Fruit fly (Drosophila melanogaster) S2 (cell line): ENCODE data around the gene CG13473.

Source experiments
- CG8478 ChIP-seq: fragments of >200 bp; optimal IDR thresholded peaks from 2 replicates; lab custom pipeline; 2018
- CTCF ChIP-seq, 2 experiments: fragments of >200 bp; optimal IDR thresholded peaks; 2 replicates each; lab custom pipeline; 2018

DNA sequence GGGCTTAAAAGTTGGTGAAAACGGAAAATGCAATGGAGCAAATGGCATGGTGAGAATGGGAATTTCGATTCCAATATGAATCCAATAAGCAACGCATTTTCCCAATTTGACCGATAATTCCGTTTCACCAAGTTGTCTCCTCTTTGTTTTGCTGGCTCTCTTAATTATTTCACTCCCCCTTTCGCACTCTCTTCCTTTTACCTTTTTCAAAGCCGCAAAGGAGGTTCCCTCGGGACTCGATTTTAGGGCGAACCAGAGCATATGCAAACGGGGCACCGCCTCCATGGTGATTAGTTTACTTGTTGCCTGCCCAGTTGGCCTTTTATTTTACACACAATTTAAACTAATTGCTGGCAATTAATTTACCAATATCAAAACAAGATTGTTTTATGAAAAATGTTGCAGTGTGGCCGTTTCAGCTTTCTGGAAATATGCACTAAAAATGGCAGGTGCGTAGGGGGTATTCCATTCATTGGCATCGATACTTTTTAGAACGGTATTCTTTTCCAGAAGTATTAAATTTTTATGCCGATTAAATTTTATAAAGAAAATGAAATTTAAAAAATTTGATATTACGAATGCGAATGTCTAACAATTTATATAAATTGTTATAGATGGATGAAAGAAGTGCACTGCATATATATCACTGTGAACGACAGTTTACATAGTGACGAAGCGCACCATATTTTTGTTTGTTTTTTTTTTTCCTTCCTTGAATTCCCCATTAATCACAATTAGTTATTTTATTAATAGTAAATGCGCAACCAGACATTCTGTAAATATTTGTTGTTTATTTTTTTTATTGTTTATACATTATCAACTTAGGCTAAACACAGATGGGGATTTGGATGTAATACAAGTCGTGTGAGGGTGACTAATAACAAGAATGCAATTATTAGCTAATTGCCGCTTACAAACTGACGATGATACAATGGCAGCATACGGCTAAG is 47.4 kb downstream of the CG13473 start, which contains the start of gene mop:
- no peak for TF ChIP-seq CG8478 (lab: Kevin White, UChicago)
- no peak for TF ChIP-seq CTCF (optimal IDR thresholded peaks at IDR 0.05; lab: Kevin White, UChicago)
